Fruit fly (Drosophila melanogaster) whole organism, pupa: ENCODE data around the gene Brd.

Experiments
- CG10348 ChIP-seq: fragments of 200-800 bp; sonication (Bioruptor generic); IDR thresholded peaks from 2 replicates; pipeline ENCODE4 v1.3.6; 2022; ENCODE audit warnings: missing biosample characterization, missing genetic modification characterization
- CG12605 ChIP-seq: fragments of 200-800 bp; sonication (Bioruptor generic); IDR thresholded peaks from 2 replicates; pipeline ENCODE4 v1.3.6; 2022; ENCODE audit warnings: missing biosample characterization, missing genetic modification characterization
- CG13204 ChIP-seq: fragments of 200-800 bp; sonication (Bioruptor generic); optimal IDR thresholded peaks from 2 replicates; lab custom pipeline; 2018; ENCODE audit warnings: missing biosample characterization, mild to moderate bottlenecking, missing genetic modification characterization, moderate library complexity
- CG14655 ChIP-seq: fragments of 200-800 bp; sonication (Bioruptor generic); optimal IDR thresholded peaks from 3 replicates; lab custom pipeline; 2017; ENCODE audit warnings: mild to moderate bottlenecking, missing biosample characterization, missing genetic modification reagents, missing genetic modification characterization
- CG15710 ChIP-seq: fragments of 200-800 bp; sonication (Bioruptor generic); optimal IDR thresholded peaks from 2 replicates; lab custom pipeline; 2018; ENCODE audit warnings: missing biosample characterization, mild to moderate bottlenecking, missing genetic modification characterization, moderate library complexity
- CG17806 ChIP-seq: fragments of 200-800 bp; sonication (Bioruptor generic); optimal IDR thresholded peaks from 2 replicates; lab custom pipeline; 2018; ENCODE audit warnings: missing biosample characterization, mild to moderate bottlenecking, missing genetic modification characterization, moderate library complexity
- CG32121 ChIP-seq: fragments of 200-800 bp; sonication (Bioruptor generic); IDR thresholded peaks from 2 replicates; pipeline ENCODE4 v1.3.6; 2022; ENCODE audit warnings: missing biosample characterization, missing genetic modification characterization
- CG34367 ChIP-seq: fragments of 200-800 bp; sonication (Bioruptor generic); optimal IDR thresholded peaks from 2 replicates; lab custom pipeline; 2018; ENCODE audit warnings: missing biosample characterization, mild to moderate bottlenecking, missing genetic modification characterization
- CG4496 ChIP-seq: fragments of 200-800 bp; sonication (Bioruptor generic); IDR thresholded peaks from 3 replicates; pipeline ENCODE4 v1.3.6; 2022; ENCODE audit warnings: missing biosample characterization, missing genetic modification characterization
- CG8159 ChIP-seq: fragments of 200-800 bp; sonication (Bioruptor generic); optimal IDR thresholded peaks from 3 replicates; lab custom pipeline; 2018; ENCODE audit warnings: missing biosample characterization, mild to moderate bottlenecking, missing genetic modification characterization, moderate library complexity
- CG8301 ChIP-seq: fragments of 200-800 bp; sonication (Bioruptor generic); optimal IDR thresholded peaks from 2 replicates; lab custom pipeline; 2018; ENCODE audit warnings: missing biosample characterization, mild to moderate bottlenecking, missing genetic modification characterization
- CG9948 ChIP-seq: fragments of 200-800 bp; sonication (Bioruptor generic); optimal IDR thresholded peaks from 2 replicates; lab custom pipeline; 2018; ENCODE audit warnings: missing biosample characterization, mild to moderate bottlenecking, missing genetic modification characterization, moderate library complexity
- D1 ChIP-seq: fragments of 200-800 bp; sonication (Bioruptor generic); optimal IDR thresholded peaks from 2 replicates; lab custom pipeline; 2018; ENCODE audit warnings: missing biosample characterization, mild to moderate bottlenecking, missing genetic modification characterization, moderate library complexity
- EcR ChIP-seq: fragments of 200-800 bp; sonication (Bioruptor generic); optimal IDR thresholded peaks from 3 replicates; lab custom pipeline; 2019; ENCODE audit warnings: missing biosample characterization, missing genetic modification characterization, mild to moderate bottlenecking, moderate library complexity, missing genetic modification reagents
- Ets98B ChIP-seq: fragments of 200-800 bp; sonication (Bioruptor generic); IDR thresholded peaks from 2 replicates; pipeline ENCODE4 v1.3.6; 2022; ENCODE audit warnings: missing biosample characterization, missing genetic modification characterization
- Pif1A ChIP-seq: fragments of 200-800 bp; sonication (Bioruptor generic); optimal IDR thresholded peaks from 3 replicates; lab custom pipeline; 2016; ENCODE audit warnings: missing biosample characterization, missing genetic modification characterization
- Pif1B ChIP-seq: fragments of 200-800 bp; sonication (Bioruptor generic); optimal IDR thresholded peaks from 3 replicates; lab custom pipeline; 2016; ENCODE audit warnings: missing biosample characterization, missing genetic modification characterization
- Snoo ChIP-seq: fragments of 200-800 bp; sonication (Bioruptor generic); optimal IDR thresholded peaks from 3 replicates; lab custom pipeline; 2017; ENCODE audit warnings: missing biosample characterization, mild to moderate bottlenecking, missing genetic modification characterization, inconsistent platforms
- fd96Ca ChIP-seq: fragments of 200-800 bp; sonication (Bioruptor generic); IDR thresholded peaks from 3 replicates; pipeline ENCODE4 v1.3.6; 2022; ENCODE audit warnings: missing biosample characterization, missing genetic modification characterization
- gl ChIP-seq: fragments of 200-800 bp; sonication (Bioruptor generic); optimal IDR thresholded peaks from 2 replicates; lab custom pipeline; 2018; ENCODE audit warnings: missing biosample characterization, mild to moderate bottlenecking, missing genetic modification characterization
- rn ChIP-seq: fragments of 200-800 bp; sonication (Bioruptor generic); IDR thresholded peaks from 2 replicates; pipeline ENCODE4 v1.3.6; 2022; ENCODE audit warnings: missing biosample characterization, missing genetic modification characterization

Gene Brd

DNA sequence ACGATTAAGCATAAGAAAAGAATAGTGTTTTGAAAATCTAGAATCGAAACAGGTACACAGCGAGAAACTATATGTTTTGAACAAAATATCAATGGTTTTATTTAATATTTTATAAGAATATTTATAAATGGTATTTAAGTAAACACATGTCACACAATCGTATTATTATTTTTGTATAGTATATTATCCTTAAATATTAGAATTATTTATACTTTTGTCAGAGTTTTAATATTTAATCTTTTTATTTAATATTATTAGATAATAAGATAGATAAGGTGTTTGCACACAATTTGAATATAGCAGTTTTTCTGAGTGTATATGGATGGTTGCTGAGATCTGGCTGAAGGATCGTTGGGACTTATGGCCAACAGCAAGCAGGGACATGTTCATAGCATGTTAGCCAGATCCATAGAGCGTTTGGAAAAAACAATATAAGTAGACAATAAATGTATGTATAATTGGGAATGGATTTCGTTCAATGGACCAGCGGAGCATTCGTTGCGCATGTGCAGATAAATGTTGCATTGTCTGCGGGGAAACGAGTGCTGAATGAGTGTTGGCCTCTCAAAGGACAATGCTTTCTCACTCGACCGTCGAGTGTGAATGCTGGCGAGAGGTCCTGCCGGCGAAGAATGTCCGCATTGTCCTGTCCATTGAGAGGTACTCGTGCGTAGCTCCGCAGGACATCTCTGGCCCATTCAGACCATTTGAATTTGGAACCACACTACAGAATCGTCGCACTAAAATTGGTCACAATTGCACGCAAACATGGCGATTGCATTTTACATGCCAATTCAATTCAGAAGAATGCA lies 19.4 kb upstream of the Brd start:
- no peak for TF ChIP-seq CG17806
- no peak for TF ChIP-seq CG8159 (tag; lab: Kevin White, UChicago)
- TF ChIP-seq CG14655: no peak
- TF ChIP-seq CG4496: no peak
- no peak for TF ChIP-seq Ets98B (GFP tag; lab: Robert Waterston, UW)
- no peak for TF ChIP-seq fd96Ca
- TF ChIP-seq EcR (GFP tag; lab: Kevin White, UChicago): no peak
- TF ChIP-seq CG13204 (GFP tag; lab: Kevin White, UChicago): no peak
- TF ChIP-seq CG12605 (GFP tag; lab: Robert Waterston, UW): no peak

DNA sequence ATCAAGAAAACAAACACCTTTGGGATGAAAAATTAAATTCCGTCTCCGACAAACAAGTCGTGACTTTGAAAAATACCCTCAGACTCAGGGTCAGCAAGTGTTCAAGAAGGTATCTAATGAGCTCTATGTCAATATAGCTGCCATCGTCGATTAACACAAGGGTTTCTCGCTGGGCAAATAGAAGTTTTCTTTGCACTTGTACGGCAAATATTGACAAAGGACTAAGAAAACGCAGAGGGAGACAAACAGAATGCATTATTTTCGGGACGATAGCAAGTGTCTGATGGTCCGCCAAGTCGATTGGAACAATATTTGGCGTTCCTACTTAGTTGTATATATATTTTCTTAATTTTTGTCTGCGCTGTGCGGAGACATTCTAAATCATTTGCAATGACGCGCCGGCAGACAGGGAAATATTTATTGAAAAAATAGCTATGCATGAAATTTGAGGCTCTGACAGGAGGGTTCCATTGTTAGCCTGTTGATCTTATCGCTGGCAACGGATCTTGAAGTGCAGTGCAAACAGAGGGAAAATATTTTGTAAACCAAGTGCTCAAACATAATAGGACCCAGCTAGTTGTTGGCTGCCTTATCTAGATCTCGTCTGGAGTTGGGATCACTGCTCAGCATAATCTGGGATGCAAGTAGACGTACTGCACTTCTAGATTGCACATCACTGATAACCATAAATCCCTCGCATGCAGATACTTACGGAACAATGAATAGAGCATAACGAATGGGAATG lies 16.0 kb upstream of the Brd start:
- no peak for TF ChIP-seq gl (tag; lab: Kevin White, UChicago)
- no peak for TF ChIP-seq fd96Ca
- TF ChIP-seq CG9948 (tag; lab: Kevin White, UChicago): no peak
- TF ChIP-seq CG10348 (GFP tag; lab: Robert Waterston, UW): no peak
- no peak for TF ChIP-seq CG4496
- TF ChIP-seq Pif1B (GFP tag; lab: Kevin White, UChicago): no peak
- TF ChIP-seq CG17806: no peak
- no peak for TF ChIP-seq D1 (tag; lab: Kevin White, UChicago)
- TF ChIP-seq Pif1A: no peak
- TF ChIP-seq CG34367 (tag; lab: Kevin White, UChicago): no peak
- no peak for TF ChIP-seq EcR (GFP tag; lab: Kevin White, UChicago)
- TF ChIP-seq CG12605 (GFP tag; lab: Robert Waterston, UW): no peak
- no peak for TF ChIP-seq Ets98B (GFP tag; lab: Robert Waterston, UW)
- TF ChIP-seq CG8159 (tag; lab: Kevin White, UChicago): no peak

DNA sequence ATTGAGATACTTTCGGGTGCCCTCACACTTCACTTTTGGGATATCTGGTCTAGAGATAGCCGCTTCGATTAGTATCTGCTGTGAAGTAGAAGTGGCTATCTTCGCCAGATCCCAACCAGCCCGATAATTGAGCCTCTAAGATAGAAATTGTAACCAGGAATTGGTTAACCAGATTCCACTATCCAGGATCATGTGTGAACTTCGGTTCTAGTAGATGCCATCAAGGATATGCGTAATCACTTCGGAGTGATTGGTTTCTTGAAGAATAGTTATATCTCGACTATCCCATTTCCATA lies 15.5 kb upstream of the Brd start:
- TF ChIP-seq CG32121 (GFP tag; lab: Robert Waterston, UW) (no peak), CG15710 (tag; lab: Kevin White, UChicago) (no peak), Pif1A (no peak)

DNA sequence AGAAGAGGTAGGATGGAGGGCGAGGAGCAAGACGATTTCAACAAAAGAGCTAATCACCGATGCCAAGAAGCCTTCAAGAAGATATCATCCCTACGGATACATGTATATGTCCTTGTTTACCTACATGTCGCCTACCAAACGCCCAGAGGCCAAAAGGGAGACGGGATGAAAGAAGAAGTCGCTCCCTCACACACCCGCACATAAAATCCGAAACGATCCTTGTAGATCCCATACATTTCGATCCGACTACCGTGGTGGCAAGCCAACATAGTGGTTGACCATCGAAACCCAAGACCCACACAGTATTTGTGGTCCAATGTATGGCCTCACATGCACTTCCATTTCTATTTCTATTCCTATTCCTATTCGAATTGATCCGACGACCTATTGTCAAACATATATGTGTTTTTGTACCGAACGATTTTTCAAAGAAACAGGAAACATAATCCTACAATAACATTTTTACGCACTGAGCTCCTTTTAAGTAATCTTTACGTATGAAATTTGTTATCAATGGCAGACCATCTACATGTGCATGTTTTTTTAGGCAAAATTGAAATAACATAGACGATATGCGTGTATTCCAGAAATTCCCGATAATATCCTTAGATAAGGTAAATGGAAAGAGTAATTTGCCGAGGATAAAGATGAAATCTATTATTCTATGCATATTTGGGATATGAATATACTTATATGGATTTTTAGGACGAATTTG lies 13.7 kb upstream of the Brd start:
- no peak for TF ChIP-seq CG17806
- no peak for TF ChIP-seq CG15710 (tag; lab: Kevin White, UChicago)
- TF ChIP-seq gl (tag; lab: Kevin White, UChicago): no peak
- no peak for TF ChIP-seq CG13204 (GFP tag; lab: Kevin White, UChicago)
- TF ChIP-seq CG10348 (GFP tag; lab: Robert Waterston, UW): no peak
- TF ChIP-seq CG9948 (tag; lab: Kevin White, UChicago): no peak
- no peak for TF ChIP-seq Pif1B (GFP tag; lab: Kevin White, UChicago)
- TF ChIP-seq Ets98B (GFP tag; lab: Robert Waterston, UW): no peak
- no peak for TF ChIP-seq CG32121 (GFP tag; lab: Robert Waterston, UW)
- TF ChIP-seq CG34367 (tag; lab: Kevin White, UChicago): no peak
- no peak for TF ChIP-seq EcR (GFP tag; lab: Kevin White, UChicago)
- TF ChIP-seq CG8159 (tag; lab: Kevin White, UChicago): no peak
- no peak for TF ChIP-seq CG14655
- no peak for TF ChIP-seq CG12605 (GFP tag; lab: Robert Waterston, UW)
- TF ChIP-seq fd96Ca: no peak

DNA sequence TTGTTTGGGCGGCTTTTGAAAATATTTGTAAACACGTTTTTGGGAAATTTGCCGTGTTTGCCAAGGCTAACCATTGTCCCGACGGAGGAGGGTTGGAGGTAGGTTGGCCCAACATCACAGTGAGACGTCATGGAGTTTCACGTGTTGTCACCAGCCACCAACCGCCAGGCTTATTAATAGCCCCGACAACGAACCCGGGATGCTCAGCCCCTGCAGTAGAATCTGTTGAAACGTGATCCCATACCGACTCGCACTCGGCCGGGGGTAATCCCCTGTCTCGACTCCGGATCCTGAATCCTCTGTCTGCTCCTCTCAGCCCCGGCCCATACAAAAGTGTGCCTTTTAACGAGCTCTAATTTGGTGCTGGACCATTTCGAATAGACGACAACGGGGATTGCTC lies 11.9 kb upstream of the Brd start:
- TF ChIP-seq gl (tag; lab: Kevin White, UChicago) (no peak), rn (GFP tag; lab: Robert Waterston, UW) (no peak), EcR (GFP tag; lab: Kevin White, UChicago) (no peak), CG8159 (tag; lab: Kevin White, UChicago) (no peak), CG14655 (no peak), CG17806 (no peak), CG10348 (GFP tag; lab: Robert Waterston, UW) (no peak), CG13204 (GFP tag; lab: Kevin White, UChicago) (no peak), fd96Ca (no peak), CG4496 (no peak), CG12605 (GFP tag; lab: Robert Waterston, UW) (no peak), Snoo (tag; lab: Kevin White, UChicago) (no peak), Pif1A (no peak), CG32121 (GFP tag; lab: Robert Waterston, UW) (no peak), CG9948 (tag; lab: Kevin White, UChicago) (no peak), CG8301 (tag; lab: Kevin White, UChicago) (no peak)

DNA sequence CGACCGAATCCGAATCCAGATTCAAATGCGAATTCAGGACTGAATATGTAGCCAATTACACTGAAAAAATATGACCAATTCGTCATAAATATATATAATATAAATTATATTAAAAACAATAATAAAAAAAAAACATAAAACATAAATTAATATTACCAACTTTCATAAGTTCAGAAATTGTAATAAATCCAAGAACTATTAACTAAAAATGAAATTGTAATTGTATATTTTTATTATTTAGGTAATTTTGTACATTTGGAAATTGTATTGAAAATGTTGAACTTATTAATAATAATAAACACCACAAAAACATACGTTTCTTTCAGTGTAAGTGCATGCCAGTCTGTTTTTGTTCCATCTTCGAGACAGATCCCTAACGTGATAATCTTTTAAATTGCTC lies 11.4 kb upstream of the Brd start:
- no peak for TF ChIP-seq gl (tag; lab: Kevin White, UChicago)
- TF ChIP-seq Pif1A: no peak
